Worm (Caenorhabditis elegans) whole organism, L1 larva: ENCODE data around the gene rmd-3.
A peak's percentile ranks its signal among the peaks of the same experiment; 100 is the strongest.

ENCODE experiments used
- ama-1 ChIP-seq: fragments of 150-350 bp; optimal IDR thresholded peaks from 2 replicates; lab custom pipeline; 2014
- blmp-1 ChIP-seq: fragments of 150-350 bp; optimal IDR thresholded peaks from 2 replicates; lab custom pipeline; 2014; ENCODE audit warnings: missing biosample characterization, missing genetic modification characterization
- ceh-90 ChIP-seq: sonication (generic microtip); optimal IDR thresholded peaks from 2 replicates; lab custom pipeline; 2016; ENCODE audit warnings: missing genetic modification characterization, missing compliant biosample characterization
- dpl-1 ChIP-seq, 3 experiments: fragments of 150-350 bp in 2 of 3; sonication (generic microtip) in 1 of 3; optimal IDR thresholded peaks; 2 replicates each; lab custom pipeline; 2014 to 2017; ENCODE audit warnings: missing biosample characterization in 3 of 3, missing genetic modification characterization in 3 of 3, missing genetic modification reagents in 3 of 3
- dsc-1 ChIP-seq: sonication (generic microtip); optimal IDR thresholded peaks from 2 replicates; lab custom pipeline; 2016; ENCODE audit warnings: mild to moderate bottlenecking, missing genetic modification characterization, missing compliant biosample characterization
- efl-1 ChIP-seq, 4 experiments: fragments of 150-350 bp; optimal IDR thresholded peaks in 3 of 4; peaks in 1 of 4; 1 replicate in 1 of 4; 2 replicates in 3 of 4; lab custom pipeline; 2014; ENCODE audit warnings: missing biosample characterization in 2 of 4, missing genetic modification characterization in 2 of 4, missing genetic modification reagents in 2 of 4
- fkh-10 ChIP-seq: sonication (generic microtip); optimal IDR thresholded peaks from 2 replicates; lab custom pipeline; 2017; ENCODE audit warnings: missing biosample characterization, missing genetic modification reagents, missing genetic modification characterization
- fkh-8 ChIP-seq: sonication (generic microtip); optimal IDR thresholded peaks from 2 replicates; lab custom pipeline; 2016; ENCODE audit warnings: mild to moderate bottlenecking, missing genetic modification characterization, missing compliant biosample characterization
- hlh-17 ChIP-seq: fragments of 200-800 bp; sonication (Bioruptor generic); optimal IDR thresholded peaks from 2 replicates; lab custom pipeline; 2018; ENCODE audit warnings: missing genetic modification characterization, mild to moderate bottlenecking, missing compliant biosample characterization, moderate library complexity, borderline replicate concordance
- lin-14 ChIP-seq: fragments of 200-800 bp; sonication (Bioruptor generic); optimal IDR thresholded peaks from 2 replicates; lab custom pipeline; 2018; ENCODE audit warnings: mild to moderate bottlenecking, missing genetic modification characterization, moderate library complexity, missing compliant biosample characterization
- lin-35 ChIP-seq, 2 experiments: fragments of 150-350 bp; optimal IDR thresholded peaks; 2 replicates each; lab custom pipeline; 2014; ENCODE audit warnings: missing biosample characterization in 2 of 2, missing genetic modification characterization in 2 of 2, missing genetic modification reagents in 2 of 2
- lsy-2 ChIP-seq, 2 experiments: fragments of 150-350 bp; optimal IDR thresholded peaks; 2 replicates each; lab custom pipeline; 2014; ENCODE audit warnings: missing biosample characterization in 2 of 2, missing genetic modification characterization in 2 of 2
- mab-9 ChIP-seq: fragments of 200-800 bp; sonication (Bioruptor generic); IDR thresholded peaks from 2 replicates; pipeline ENCODE4 v1.3.6; 2022; ENCODE audit warnings: missing genetic modification reagents, missing genetic modification characterization, missing compliant biosample characterization
- mdl-1 ChIP-seq, 2 experiments: fragments of 150-350 bp; optimal IDR thresholded peaks; 2 replicates each; lab custom pipeline; 2014 to 2017; ENCODE audit warnings: missing biosample characterization in 2 of 2, missing genetic modification characterization in 2 of 2, inconsistent platforms in 1 of 2
- mep-1 ChIP-seq: fragments of 150-350 bp; optimal IDR thresholded peaks from 2 replicates; lab custom pipeline; 2014; ENCODE audit warnings: missing biosample characterization, missing genetic modification characterization
- nhr-11 ChIP-seq: fragments of 150-350 bp; optimal IDR thresholded peaks from 2 replicates; lab custom pipeline; 2014; ENCODE audit warnings: missing biosample characterization, missing genetic modification characterization
- nhr-19 ChIP-seq: fragments of 200-800 bp; sonication (Bioruptor generic); conservative IDR thresholded peaks from 2 replicates; pipeline ENCODE4 v1.3.6; 2022; ENCODE audit warnings: missing genetic modification characterization, missing compliant biosample characterization
- nhr-20 ChIP-seq: sonication (generic microtip); optimal IDR thresholded peaks from 2 replicates; lab custom pipeline; 2016; ENCODE audit warnings: mild to moderate bottlenecking, missing genetic modification characterization, missing compliant biosample characterization
- nhr-47 ChIP-seq: sonication (generic microtip); optimal IDR thresholded peaks from 2 replicates; lab custom pipeline; 2016; ENCODE audit warnings: mild to moderate bottlenecking, missing genetic modification characterization, moderate library complexity, missing compliant biosample characterization
- nhr-71 ChIP-seq: sonication (generic microtip); optimal IDR thresholded peaks from 2 replicates; lab custom pipeline; 2016; ENCODE audit warnings: mild to moderate bottlenecking, missing genetic modification characterization, moderate library complexity, missing compliant biosample characterization
- pax-3 ChIP-seq: fragments of 200-800 bp; sonication (Bioruptor generic); optimal IDR thresholded peaks from 2 replicates; lab custom pipeline; 2018; ENCODE audit warnings: mild to moderate bottlenecking, missing genetic modification characterization, moderate library complexity, missing compliant biosample characterization
- pqm-1 ChIP-seq: sonication (generic microtip); optimal IDR thresholded peaks from 3 replicates; lab custom pipeline; 2017; ENCODE audit warnings: missing biosample characterization, missing genetic modification characterization
- skn-1 ChIP-seq: fragments of 150-350 bp; optimal IDR thresholded peaks from 2 replicates; lab custom pipeline; 2014; ENCODE audit warnings: missing biosample characterization, missing genetic modification characterization
- snpc-4 ChIP-seq: fragments of 150-350 bp; optimal IDR thresholded peaks from 2 replicates; lab custom pipeline; 2014; ENCODE audit warnings: missing biosample characterization, missing genetic modification characterization
- snu-23 ChIP-seq: sonication (generic microtip); optimal IDR thresholded peaks from 2 replicates; lab custom pipeline; 2016; ENCODE audit warnings: missing genetic modification characterization, missing compliant biosample characterization
- sox-4 ChIP-seq: sonication (generic microtip); optimal IDR thresholded peaks from 2 replicates; lab custom pipeline; 2016; ENCODE audit warnings: missing genetic modification characterization, missing compliant biosample characterization
- sup-37 ChIP-seq: fragments of 200-800 bp; sonication (Bioruptor generic); optimal IDR thresholded peaks from 2 replicates; lab custom pipeline; 2018; ENCODE audit warnings: mild to moderate bottlenecking, missing genetic modification characterization, missing compliant biosample characterization
- tbx-2 ChIP-seq: sonication (generic microtip); optimal IDR thresholded peaks from 2 replicates; lab custom pipeline; 2016; ENCODE audit warnings: missing genetic modification characterization, missing compliant biosample characterization
- vab-15 ChIP-seq: sonication (generic microtip); optimal IDR thresholded peaks from 2 replicates; lab custom pipeline; 2017; ENCODE audit warnings: missing genotype, mild to moderate bottlenecking, missing genetic modification characterization, missing compliant biosample characterization
- zip-4 ChIP-seq: fragments of 200-800 bp; sonication (Bioruptor generic); optimal IDR thresholded peaks from 2 replicates; lab custom pipeline; 2018; ENCODE audit warnings: mild to moderate bottlenecking, missing genetic modification characterization, moderate library complexity, missing compliant biosample characterization
- ztf-11 ChIP-seq, 2 experiments: sonication (generic microtip); optimal IDR thresholded peaks; 2 replicates each; lab custom pipeline; 2016 to 2017; ENCODE audit warnings: missing genetic modification characterization in 2 of 2, missing biosample characterization in 1 of 2, missing compliant biosample characterization in 1 of 2

The rmd-3 gene

ce11 chrII:11376598-11377108 is 37.2 kb upstream of the rmd-3 start (continued):
- TF ChIP-seq efl-1 (optimal IDR thresholded peaks at IDR 0.05; lab: Kevin White, UChicago) (peak; percentile 2 to 54), efl-1 (GFP tag; optimal IDR thresholded peaks at IDR 0.05 in 1 of 2; lab: Kevin White, UChicago) (peak in 1 of 2 experiments; percentile 56), lsy-2 (tag; optimal IDR thresholded peaks at IDR 0.05; lab: Kevin White, UChicago) (peak in 1 of 2 experiments; percentile 14), nhr-47 (peak; percentile 68), sup-37 (GFP tag; lab: Kevin White, UChicago) (peak; percentile 36), lin-14 (GFP tag; lab: Kevin White, UChicago) (peak; percentile 66), nhr-20 (tag; lab: Kevin White, UChicago) (peak; percentile 52), mdl-1 (tag; optimal IDR thresholded peaks at IDR 0.05; lab: Kevin White, UChicago) (no peak), snpc-4 (tag; lab: Kevin White, UChicago) (peak; percentile 96)

ce11 chrII:11376026-11376425 is 36.6 kb upstream of the rmd-3 start:
- TF ChIP-seq nhr-71 (tag; lab: Kevin White, UChicago) (peak; percentile 54), nhr-47 (peak; percentile 13), snu-23 (GFP tag; lab: Kevin White, UChicago) (no peak), sox-4 (tag; lab: Kevin White, UChicago) (peak; percentile 28), dsc-1 (tag; lab: Kevin White, UChicago) (peak; percentile 57), mep-1 (tag; lab: Kevin White, UChicago) (no peak), nhr-19 (no peak), mab-9 (GFP tag; lab: Robert Waterston, UW) (no peak), ama-1 (lab: Kevin White, UChicago) (no peak), pax-3 (peak; percentile 4), fkh-8 (peak; percentile 82), nhr-11 (tag; lab: Kevin White, UChicago) (peak; percentile 63)

- TF ChIP-seq blmp-1 (tag; lab: Kevin White, UChicago): peak; percentile 6
- no peak for TF ChIP-seq ceh-90 (tag; lab: Kevin White, UChicago)
These were observed 32.6 kb upstream of the rmd-3 start, which contains the start of gene C33B4.2 for ce11 chrII:11371981-11372380. Gene C33B4.2 (minus strand): TSS chrII:11372145.

ce11 chrII:11361751-11362150 is 22.3 kb upstream of the rmd-3 start:
- TF ChIP-seq zip-4: no peak
- peak; percentile 96 for TF ChIP-seq fkh-10
- TF ChIP-seq skn-1 (tag; lab: Kevin White, UChicago): no peak
- TF ChIP-seq lin-14 (GFP tag; lab: Kevin White, UChicago): peak; percentile 40
- no peak for TF ChIP-seq mab-9 (GFP tag; lab: Robert Waterston, UW)
- TF ChIP-seq vab-15 (tag; lab: Kevin White, UChicago): no peak
- TF ChIP-seq dpl-1 (GFP tag; optimal IDR thresholded peaks at IDR 0.05; lab: Kevin White, UChicago): no peak
- no peak for TF ChIP-seq hlh-17 (GFP tag; lab: Kevin White, UChicago)
- TF ChIP-seq lin-35 (GFP tag; optimal IDR thresholded peaks at IDR 0.05; lab: Kevin White, UChicago): no peak
- no peak for TF ChIP-seq pqm-1 (tag; lab: Kevin White, UChicago)
- TF ChIP-seq ztf-11 (tag; optimal IDR thresholded peaks at IDR 0.05; lab: Kevin White, UChicago): no peak
- TF ChIP-seq nhr-71 (tag; lab: Kevin White, UChicago): no peak

ce11 chrII:11353471-11353870 is 14.1 kb upstream of the rmd-3 start:
- TF ChIP-seq ceh-90 (tag; lab: Kevin White, UChicago) (no peak), lsy-2 (tag; optimal IDR thresholded peaks at IDR 0.05; lab: Kevin White, UChicago) (no peak), lin-14 (GFP tag; lab: Kevin White, UChicago) (peak; percentile 70), tbx-2 (peak; percentile 62), nhr-47 (peak; percentile 6), nhr-71 (tag; lab: Kevin White, UChicago) (peak; percentile 14)
